Worm (Caenorhabditis elegans): ENCODE measurements around the gene rsef-1.

ce11 chrX:3029030-3029429 is 30.2 kb downstream of the rsef-1 start, which contains the start of gene M02F4.1:
- TF ChIP-seq lin-13 (GFP tag; optimal IDR thresholded peaks at IDR 0.05) = no peak
- TF ChIP-seq elt-3 (tag; optimal IDR thresholded peaks at IDR 0.05) = no peak
- no peak for TF ChIP-seq nhr-10 (tag; optimal IDR thresholded peaks at IDR 0.05)
- TF ChIP-seq mdl-1 (tag; optimal IDR thresholded peaks at IDR 0.05) = no peak
- TF ChIP-seq unc-55 (GFP tag; optimal IDR thresholded peaks at IDR 0.05) = no peak
- TF ChIP-seq fos-1 (tag; optimal IDR thresholded peaks at IDR 0.05) = no peak
- no peak for TF ChIP-seq lsy-2 (tag; optimal IDR thresholded peaks at IDR 0.05)
- TF ChIP-seq unc-39 (tag; optimal IDR thresholded peaks at IDR 0.05) = no peak
- TF ChIP-seq ztf-11 (tag; optimal IDR thresholded peaks at IDR 0.05) = no peak
- no peak for TF ChIP-seq nhr-237 (tag; optimal IDR thresholded peaks at IDR 0.05)
- TF ChIP-seq ztf-4 (tag; optimal IDR thresholded peaks at IDR 0.05) = no peak
- no peak for TF ChIP-seq nhr-12 (tag; optimal IDR thresholded peaks at IDR 0.05)
